Fruit fly (Drosophila melanogaster) whole organism, embryonic: ENCODE measurements around the gene Fie.
A peak's percentile ranks its signal among the peaks of the same experiment; 100 is the strongest.

Source experiments
- Ada2b ChIP-seq: fragments of 200-800 bp; sonication (Bioruptor generic); IDR thresholded peaks from 2 replicates; pipeline ENCODE4 v1.3.6; 2022; ENCODE audit warnings: missing biosample characterization, missing genetic modification characterization
- CG12104 ChIP-seq: fragments of 200-800 bp; sonication (Bioruptor generic); optimal IDR thresholded peaks from 3 replicates; lab custom pipeline; 2016; ENCODE audit warnings: missing biosample characterization, missing genetic modification characterization
- CG12942 ChIP-seq: fragments of 200-800 bp; sonication (Bioruptor generic); optimal IDR thresholded peaks from 3 replicates; lab custom pipeline; 2016; ENCODE audit warnings: missing biosample characterization, missing genetic modification characterization
- CG15514 ChIP-seq: fragments of 200-800 bp; sonication (Bioruptor generic); optimal IDR thresholded peaks from 3 replicates; lab custom pipeline; 2017; ENCODE audit warnings: missing biosample characterization, missing genetic modification characterization, mild to moderate bottlenecking, moderate library complexity, missing genetic modification reagents
- CG17802 ChIP-seq: fragments of 200-800 bp; sonication (Bioruptor generic); optimal IDR thresholded peaks from 2 replicates; lab custom pipeline; 2018; ENCODE audit warnings: missing biosample characterization, mild to moderate bottlenecking, missing genetic modification characterization, moderate library complexity
- CG17829 ChIP-seq: fragments of 200-800 bp; optimal IDR thresholded peaks from 2 replicates; lab custom pipeline; 2019; ENCODE audit warnings: missing biosample characterization, mild to moderate bottlenecking, missing genetic modification characterization, moderate library complexity
- CG18011 ChIP-seq: fragments of 200-800 bp; sonication (Bioruptor generic); optimal IDR thresholded peaks from 2 replicates; lab custom pipeline; 2017; ENCODE audit warnings: missing biosample characterization, missing genetic modification characterization, mild to moderate bottlenecking, moderate library complexity, missing genotype
- CG3847 ChIP-seq: fragments of 200-800 bp; sonication (Bioruptor generic); IDR thresholded peaks from 2 replicates; pipeline ENCODE4 v1.3.6; 2022; ENCODE audit warnings: missing biosample characterization, missing genetic modification characterization
- CG3995 ChIP-seq: fragments of 200-800 bp; sonication (Bioruptor generic); optimal IDR thresholded peaks from 3 replicates; lab custom pipeline; 2016; ENCODE audit warnings: missing biosample characterization, missing genetic modification characterization
- CG4360 ChIP-seq: fragments of 200-800 bp; sonication (Bioruptor generic); IDR thresholded peaks from 2 replicates; pipeline ENCODE4 v1.3.6; 2022; ENCODE audit warnings: missing biosample characterization, missing genetic modification characterization
- CG43689 ChIP-seq: fragments of 200-800 bp; sonication (Bioruptor generic); IDR thresholded peaks from 2 replicates; pipeline ENCODE4 v1.3.6; 2022; ENCODE audit warnings: missing biosample characterization, missing genetic modification characterization
- CG5245 ChIP-seq: fragments of 200-800 bp; sonication (Bioruptor generic); optimal IDR thresholded peaks from 3 replicates; lab custom pipeline; 2016; ENCODE audit warnings: missing biosample characterization, missing genetic modification characterization
- CG9817 ChIP-seq: fragments of 200-800 bp; sonication (Bioruptor generic); optimal IDR thresholded peaks from 2 replicates; lab custom pipeline; 2018; ENCODE audit warnings: missing biosample characterization, mild to moderate bottlenecking, missing genetic modification characterization, moderate library complexity
- D ChIP-seq, 2 experiments: fragments of 200-800 bp in 1 of 2; fragments of >200 bp in 1 of 2; sonication (Bioruptor generic) in 1 of 2; optimal IDR thresholded peaks; 2 replicates in 1 of 2; 3 replicates in 1 of 2; lab custom pipeline; 2017; ENCODE audit warnings: mild to moderate bottlenecking in 1 of 2, missing biosample characterization in 1 of 2, missing genetic modification characterization in 1 of 2, missing genetic modification reagents in 1 of 2
- ERR ChIP-seq: fragments of 200-800 bp; sonication (Bioruptor generic); optimal IDR thresholded peaks from 2 replicates; lab custom pipeline; 2016; ENCODE audit warnings: missing biosample characterization, missing genetic modification characterization
- Gsc ChIP-seq: fragments of 200-800 bp; sonication (Bioruptor generic); IDR thresholded peaks from 2 replicates; pipeline ENCODE4 v1.3.6; 2022; ENCODE audit warnings: missing biosample characterization, missing genetic modification characterization
- Hmr ChIP-seq: fragments of 200-800 bp; sonication (Bioruptor generic); optimal IDR thresholded peaks from 3 replicates; lab custom pipeline; 2017; ENCODE audit warnings: mild to moderate bottlenecking, missing biosample characterization, missing genetic modification reagents, missing genetic modification characterization
- Kr ChIP-seq: fragments of 200-800 bp; sonication (Bioruptor generic); optimal IDR thresholded peaks from 2 replicates; lab custom pipeline; 2017; ENCODE audit warnings: missing biosample characterization, mild to moderate bottlenecking, missing genetic modification characterization
- MESR4 ChIP-seq: fragments of 200-800 bp; sonication (Bioruptor generic); optimal IDR thresholded peaks from 2 replicates; lab custom pipeline; 2018; ENCODE audit warnings: missing biosample characterization, mild to moderate bottlenecking, missing genetic modification characterization, moderate library complexity
- Myb ChIP-seq: fragments of 200-800 bp; sonication (Bioruptor generic); optimal IDR thresholded peaks from 2 replicates; lab custom pipeline; 2016; ENCODE audit warnings: missing biosample characterization, missing genetic modification characterization
- Nf-YC ChIP-seq: fragments of 200-800 bp; optimal IDR thresholded peaks from 3 replicates; lab custom pipeline; 2019; ENCODE audit warnings: missing biosample characterization, mild to moderate bottlenecking, missing genetic modification characterization, moderate library complexity
- PHDP ChIP-seq: fragments of 200-800 bp; sonication (Bioruptor generic); optimal IDR thresholded peaks from 3 replicates; lab custom pipeline; 2018; ENCODE audit warnings: missing biosample characterization, mild to moderate bottlenecking, missing genetic modification characterization, moderate library complexity
- Pdp1 ChIP-seq, 2 experiments: fragments of 200-800 bp; sonication (Bioruptor generic); optimal IDR thresholded peaks; 3 replicates each; lab custom pipeline; 2016; ENCODE audit warnings: missing biosample characterization in 2 of 2, missing genetic modification characterization in 2 of 2, mild to moderate bottlenecking in 1 of 2, moderate library complexity in 1 of 2
- Ptx1 ChIP-seq: fragments of 200-800 bp; sonication (Bioruptor generic); IDR thresholded peaks from 2 replicates; pipeline ENCODE4 v1.3.6; 2022; ENCODE audit warnings: missing biosample characterization, missing genetic modification characterization
- Sry-β ChIP-seq: fragments of 200-800 bp; sonication (Bioruptor generic); optimal IDR thresholded peaks from 2 replicates; lab custom pipeline; 2018; ENCODE audit warnings: missing biosample characterization, mild to moderate bottlenecking, missing genetic modification characterization, moderate library complexity
- Stat92E ChIP-seq, 3 experiments: fragments of >200 bp in 2 of 3; fragments of 200-800 bp in 1 of 3; sonication (Bioruptor generic) in 1 of 3; optimal IDR thresholded peaks; 2 replicates each; lab custom pipeline; 2017 to 2019; ENCODE audit warnings: missing biosample characterization in 3 of 3, missing genetic modification characterization in 3 of 3, mild to moderate bottlenecking in 1 of 3, moderate library complexity in 1 of 3
- ab ChIP-seq: fragments of 200-800 bp; sonication (Bioruptor generic); optimal IDR thresholded peaks from 2 replicates; lab custom pipeline; 2016; ENCODE audit warnings: missing biosample characterization, missing genetic modification characterization
- ac ChIP-seq: fragments of 200-800 bp; sonication (Bioruptor generic); optimal IDR thresholded peaks from 3 replicates; lab custom pipeline; 2017; ENCODE audit warnings: missing biosample characterization, mild to moderate bottlenecking, missing genetic modification characterization
- br ChIP-seq: fragments of >200 bp; optimal IDR thresholded peaks from 2 replicates; lab custom pipeline; 2017
- chif ChIP-seq, 2 experiments: fragments of 200-800 bp; sonication (Bioruptor generic); optimal IDR thresholded peaks; 3 replicates each; lab custom pipeline; 2016; ENCODE audit warnings: missing biosample characterization in 2 of 2, missing genetic modification characterization in 2 of 2
- dati ChIP-seq: fragments of 200-800 bp; sonication (Bioruptor generic); IDR thresholded peaks from 2 replicates; pipeline ENCODE4 v1.3.6; 2022; ENCODE audit warnings: missing biosample characterization, missing genetic modification characterization
- disco-r ChIP-seq: fragments of 200-800 bp; sonication (Bioruptor generic); optimal IDR thresholded peaks from 2 replicates; lab custom pipeline; 2016; ENCODE audit warnings: missing biosample characterization, missing genetic modification characterization
- ewg ChIP-seq: fragments of 200-800 bp; sonication (Bioruptor generic); optimal IDR thresholded peaks from 3 replicates; lab custom pipeline; 2017; ENCODE audit warnings: mild to moderate bottlenecking, missing biosample characterization, missing genetic modification reagents, missing genetic modification characterization
- fd3F ChIP-seq: fragments of 200-800 bp; sonication (Bioruptor generic); optimal IDR thresholded peaks from 2 replicates; lab custom pipeline; 2018; ENCODE audit warnings: missing biosample characterization, mild to moderate bottlenecking, missing genetic modification characterization, moderate library complexity
- fu2 ChIP-seq: fragments of 200-800 bp; sonication (Bioruptor generic); optimal IDR thresholded peaks from 2 replicates; lab custom pipeline; 2016; ENCODE audit warnings: missing biosample characterization, missing genetic modification characterization
- hbn ChIP-seq: fragments of 200-800 bp; sonication (Bioruptor generic); IDR thresholded peaks from 2 replicates; pipeline ENCODE4 v1.3.6; 2022; ENCODE audit warnings: missing biosample characterization, missing genetic modification characterization; ENCODE audit not compliant: partially characterized antibody
- inv ChIP-seq: fragments of 200-800 bp; sonication (Bioruptor generic); IDR thresholded peaks from 2 replicates; pipeline ENCODE4 v1.3.6; 2022; ENCODE audit warnings: missing biosample characterization, missing genetic modification characterization; ENCODE audit not compliant: partially characterized antibody
- klu ChIP-seq: fragments of 200-800 bp; sonication (Bioruptor generic); IDR thresholded peaks from 2 replicates; pipeline ENCODE4 v1.3.6; 2022; ENCODE audit warnings: missing biosample characterization, missing genetic modification characterization
- lola ChIP-seq, 3 experiments: fragments of >200 bp in 2 of 3; fragments of 200-800 bp in 1 of 3; sonication (Bioruptor generic) in 1 of 3; optimal IDR thresholded peaks; 2 replicates each; lab custom pipeline; 2017 to 2019; ENCODE audit warnings: missing biosample characterization in 3 of 3, missing genetic modification characterization in 3 of 3, mild to moderate bottlenecking in 1 of 3, moderate library complexity in 1 of 3
- nerfin-1 ChIP-seq: fragments of 200-800 bp; sonication (Bioruptor generic); optimal IDR thresholded peaks from 3 replicates; lab custom pipeline; 2019; ENCODE audit warnings: missing biosample characterization, mild to moderate bottlenecking, missing genetic modification characterization, moderate library complexity
- slp2 ChIP-seq: fragments of 200-800 bp; sonication (Bioruptor generic); optimal IDR thresholded peaks from 2 replicates; lab custom pipeline; 2016; ENCODE audit warnings: missing biosample characterization, missing genetic modification characterization
- stwl ChIP-seq: fragments of 200-800 bp; sonication (Bioruptor generic); optimal IDR thresholded peaks from 3 replicates; lab custom pipeline; 2018; ENCODE audit warnings: missing biosample characterization, mild to moderate bottlenecking, missing genetic modification characterization, moderate library complexity
- tap ChIP-seq: fragments of 200-800 bp; optimal IDR thresholded peaks from 3 replicates; lab custom pipeline; 2019; ENCODE audit warnings: missing biosample characterization, mild to moderate bottlenecking, missing genetic modification characterization, moderate library complexity
- tin ChIP-seq: fragments of 200-800 bp; sonication (Bioruptor generic); optimal IDR thresholded peaks from 3 replicates; lab custom pipeline; 2016; ENCODE audit warnings: missing biosample characterization, missing genetic modification characterization
- tll ChIP-seq, 2 experiments: fragments of 200-800 bp in 1 of 2; fragments of >200 bp in 1 of 2; sonication (Bioruptor generic) in 1 of 2; optimal IDR thresholded peaks; 2 replicates each; lab custom pipeline; 2017 to 2019; ENCODE audit warnings: missing biosample characterization in 2 of 2, missing genetic modification characterization in 2 of 2, mild to moderate bottlenecking in 1 of 2, moderate library complexity in 1 of 2
- trem ChIP-seq: fragments of 200-800 bp; optimal IDR thresholded peaks from 3 replicates; lab custom pipeline; 2019; ENCODE audit warnings: missing biosample characterization, mild to moderate bottlenecking, missing genetic modification characterization, moderate library complexity
- wdn ChIP-seq: fragments of 200-800 bp; sonication (Bioruptor generic); IDR thresholded peaks from 2 replicates; pipeline ENCODE4 v1.3.6; 2022; ENCODE audit warnings: missing biosample characterization, missing genetic modification characterization
- z ChIP-seq: fragments of 200-800 bp; sonication (Bioruptor generic); IDR thresholded peaks from 3 replicates; pipeline ENCODE4 v1.3.6; 2022; ENCODE audit warnings: missing biosample characterization, missing genetic modification characterization

Gene Fie

DNA sequence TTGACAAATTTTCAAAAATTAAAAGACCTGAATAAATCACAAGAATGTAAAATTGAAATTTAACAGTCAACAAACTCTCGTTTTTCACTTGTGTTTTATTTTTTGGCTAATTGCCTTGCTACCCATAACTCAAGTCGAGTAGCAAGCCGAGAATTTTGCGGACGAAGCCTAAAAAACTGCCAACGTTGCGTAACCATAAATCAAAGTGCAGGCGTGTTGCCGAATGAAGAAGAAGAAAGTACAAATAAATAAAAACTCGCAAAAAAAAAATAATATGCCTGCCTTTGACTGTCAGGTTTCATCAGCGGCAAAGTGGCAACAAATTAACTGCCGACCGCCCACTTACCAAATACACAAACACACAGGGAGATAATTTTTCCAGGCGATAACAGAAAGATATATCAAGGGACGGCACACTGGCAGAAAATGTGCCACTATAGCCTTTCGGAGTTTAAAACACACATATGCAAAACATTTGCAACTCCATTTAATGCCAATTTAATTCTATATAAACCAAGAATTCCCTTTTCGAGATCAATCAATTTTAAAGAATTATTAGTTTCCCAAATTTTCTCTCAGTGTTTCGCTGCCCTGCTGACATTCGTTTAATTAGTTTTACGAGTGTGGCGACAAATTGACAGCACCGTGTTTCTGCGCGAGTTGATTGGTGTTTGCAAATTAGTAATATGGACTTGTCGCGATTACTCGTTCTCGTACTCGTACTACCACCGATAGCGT lies 36.0 kb downstream of the Fie start (continued):
- TF ChIP-seq Nf-YC (tag; lab: Kevin White, UChicago): peak; percentile 70
- peak; percentile 90 for TF ChIP-seq fu2
- peak; percentile 67 for TF ChIP-seq disco-r (GFP tag; lab: Kevin White, UChicago)
- peak; percentile 78 for TF ChIP-seq ab (GFP tag; lab: Kevin White, UChicago)
- peak; percentile 92 for TF ChIP-seq PHDP
- TF ChIP-seq CG3995 (GFP tag; lab: Kevin White, UChicago): peak; percentile 67
- no peak for TF ChIP-seq stwl
- peak; percentile 62 for TF ChIP-seq ewg (GFP tag; lab: Kevin White, UChicago)
- peak; percentile 66 for TF ChIP-seq slp2 (GFP tag; lab: Kevin White, UChicago)
- TF ChIP-seq hbn (GFP tag; lab: Robert Waterston, UW): no peak
- TF ChIP-seq chif (GFP tag; optimal IDR thresholded peaks at IDR 0.05; lab: Kevin White, UChicago): peak; percentile 79 to 82
- TF ChIP-seq Ptx1: peak; percentile 88
- TF ChIP-seq Hmr (GFP tag; lab: Kevin White, UChicago): peak; percentile 92
- TF ChIP-seq Kr: no peak
- peak; percentile 47; the same call in 1 of the 2 replicates for TF ChIP-seq dati (GFP tag; lab: Robert Waterston, UW)
- peak; percentile 84 for TF ChIP-seq ERR (GFP tag; lab: Kevin White, UChicago)
- TF ChIP-seq z (GFP tag; lab: Robert Waterston, UW): no peak
- peak; percentile 73 for TF ChIP-seq Myb
- TF ChIP-seq CG4360 (GFP tag; lab: Robert Waterston, UW): no peak
- peak; percentile 47; the same call in 1 of the 2 replicates for TF ChIP-seq Gsc (GFP tag; lab: Robert Waterston, UW)
- TF ChIP-seq tap (tag; lab: Kevin White, UChicago): peak; percentile 81
- peak; percentile 79 for TF ChIP-seq CG12942
- TF ChIP-seq trem (tag; lab: Kevin White, UChicago): no peak
- TF ChIP-seq br (lab: Kevin White, UChicago): no peak
- no peak for TF ChIP-seq CG17829 (tag; lab: Kevin White, UChicago)
- peak; percentile 89 for TF ChIP-seq fd3F (GFP tag; lab: Kevin White, UChicago)
- TF ChIP-seq inv (GFP tag; lab: Robert Waterston, UW): no peak
- no peak for TF ChIP-seq lola (GFP tag; optimal IDR thresholded peaks at IDR 0.05; lab: Kevin White, UChicago)
- TF ChIP-seq Sry-β (GFP tag; lab: Kevin White, UChicago): no peak
- TF ChIP-seq tll (GFP tag; optimal IDR thresholded peaks at IDR 0.05; lab: Kevin White, UChicago): no peak
- no peak for TF ChIP-seq Stat92E (GFP tag; optimal IDR thresholded peaks at IDR 0.05; lab: Kevin White, UChicago)
- peak; percentile 39 for TF ChIP-seq CG5245 (GFP tag; lab: Kevin White, UChicago)
- TF ChIP-seq tin: peak; percentile 69
- TF ChIP-seq CG17802 (tag; lab: Kevin White, UChicago): peak; percentile 25
- TF ChIP-seq nerfin-1: peak; percentile 62
- no peak for TF ChIP-seq ac (GFP tag; lab: Kevin White, UChicago)
- TF ChIP-seq CG18011 (GFP tag; lab: Kevin White, UChicago): peak; percentile 69
- peak; percentile 75 for TF ChIP-seq CG43689 (GFP tag; lab: Robert Waterston, UW)
- peak; percentile 9 for TF ChIP-seq MESR4
- no peak for TF ChIP-seq D (optimal IDR thresholded peaks at IDR 0.05; lab: Kevin White, UChicago)
- TF ChIP-seq D (GFP tag; optimal IDR thresholded peaks at IDR 0.05; lab: Kevin White, UChicago): peak; percentile 40
- TF ChIP-seq CG15514 (GFP tag; lab: Kevin White, UChicago): peak; percentile 83
- TF ChIP-seq Ada2b (GFP tag; lab: Robert Waterston, UW): peak; percentile 85
- TF ChIP-seq Pdp1 (GFP tag; optimal IDR thresholded peaks at IDR 0.05; lab: Kevin White, UChicago): peak; percentile 76 to 79
- TF ChIP-seq CG3847 (GFP tag; lab: Robert Waterston, UW): peak; percentile 91
- TF ChIP-seq wdn (GFP tag; lab: Robert Waterston, UW): peak; percentile 91
- TF ChIP-seq CG12104 (GFP tag; lab: Kevin White, UChicago): peak; percentile 76
- TF ChIP-seq klu (GFP tag; lab: Robert Waterston, UW): peak; percentile 79
- peak; percentile 90 for TF ChIP-seq CG9817 (tag; lab: Kevin White, UChicago)
